Worm (Caenorhabditis elegans) whole organism, L1 larva: ENCODE data around the gene nspb-3.

Source experiments
- C34B4.2 ChIP-seq: sonication (generic microtip); optimal IDR thresholded peaks from 2 replicates; lab custom pipeline; 2017; ENCODE audit warnings: mild to moderate bottlenecking, missing genetic modification characterization, missing compliant biosample characterization
- F16B12.6 ChIP-seq: fragments of 150-350 bp; optimal IDR thresholded peaks from 2 replicates; lab custom pipeline; 2014; ENCODE audit warnings: missing biosample characterization, missing genetic modification characterization
- alr-1 ChIP-seq: fragments of 200-800 bp; sonication (Bioruptor generic); optimal IDR thresholded peaks from 2 replicates; lab custom pipeline; 2018; ENCODE audit warnings: borderline replicate concordance, mild to moderate bottlenecking, missing genetic modification characterization, missing compliant biosample characterization
- ama-1 ChIP-seq: fragments of 150-350 bp; optimal IDR thresholded peaks from 2 replicates; lab custom pipeline; 2014
- ceh-8 ChIP-seq: fragments of 200-800 bp; sonication (Bioruptor generic); optimal IDR thresholded peaks from 2 replicates; lab custom pipeline; 2018; ENCODE audit warnings: mild to moderate bottlenecking, missing genetic modification characterization, moderate library complexity, missing compliant biosample characterization
- ceh-88 ChIP-seq: fragments of 200-800 bp; sonication (Bioruptor generic); IDR thresholded peaks from 2 replicates; pipeline ENCODE4 v1.3.6; 2022; ENCODE audit warnings: missing genetic modification characterization, missing compliant biosample characterization
- ceh-90 ChIP-seq: sonication (generic microtip); optimal IDR thresholded peaks from 2 replicates; lab custom pipeline; 2016; ENCODE audit warnings: missing genetic modification characterization, missing compliant biosample characterization
- ces-1 ChIP-seq: fragments of 150-350 bp; optimal IDR thresholded peaks from 2 replicates; lab custom pipeline; 2014; ENCODE audit warnings: missing biosample characterization, missing genetic modification reagents, missing genetic modification characterization
- dpl-1 ChIP-seq, 3 experiments: fragments of 150-350 bp in 2 of 3; sonication (generic microtip) in 1 of 3; optimal IDR thresholded peaks; 2 replicates each; lab custom pipeline; 2014 to 2017; ENCODE audit warnings: missing biosample characterization in 3 of 3, missing genetic modification characterization in 3 of 3, missing genetic modification reagents in 3 of 3
- efl-1 ChIP-seq, 4 experiments: fragments of 150-350 bp; optimal IDR thresholded peaks in 3 of 4; peaks in 1 of 4; 1 replicate in 1 of 4; 2 replicates in 3 of 4; lab custom pipeline; 2014; ENCODE audit warnings: missing biosample characterization in 2 of 4, missing genetic modification characterization in 2 of 4, missing genetic modification reagents in 2 of 4
- efl-3 ChIP-seq: fragments of 200-800 bp; sonication (Bioruptor generic); optimal IDR thresholded peaks from 2 replicates; lab custom pipeline; 2018; ENCODE audit warnings: mild to moderate bottlenecking, missing genetic modification characterization, missing compliant biosample characterization
- elt-3 ChIP-seq, 6 experiments: fragments of 150-350 bp in 1 of 6; sonication (generic microtip); optimal IDR thresholded peaks; 2 replicates each; lab custom pipeline; 2017 to 2018; ENCODE audit warnings: missing biosample characterization in 6 of 6, missing genetic modification characterization in 6 of 6, inconsistent platforms in 1 of 6
- ets-5 ChIP-seq: fragments of 200-800 bp; sonication (Bioruptor generic); IDR thresholded peaks from 2 replicates; pipeline ENCODE4 v1.3.6; 2022; ENCODE audit warnings: missing genetic modification characterization, missing compliant biosample characterization
- fkh-10 ChIP-seq: sonication (generic microtip); optimal IDR thresholded peaks from 2 replicates; lab custom pipeline; 2017; ENCODE audit warnings: missing biosample characterization, missing genetic modification reagents, missing genetic modification characterization
- fkh-8 ChIP-seq: sonication (generic microtip); optimal IDR thresholded peaks from 2 replicates; lab custom pipeline; 2016; ENCODE audit warnings: mild to moderate bottlenecking, missing genetic modification characterization, missing compliant biosample characterization
- fos-1 ChIP-seq: fragments of 150-350 bp; optimal IDR thresholded peaks from 2 replicates; lab custom pipeline; 2014; ENCODE audit warnings: missing biosample characterization, missing genetic modification characterization
- grh-1 ChIP-seq: fragments of 200-800 bp; sonication (Bioruptor generic); IDR thresholded peaks from 2 replicates; pipeline ENCODE4 v1.3.6; 2022; ENCODE audit warnings: missing genetic modification reagents, missing genetic modification characterization, missing compliant biosample characterization
- hlh-17 ChIP-seq: fragments of 200-800 bp; sonication (Bioruptor generic); optimal IDR thresholded peaks from 2 replicates; lab custom pipeline; 2018; ENCODE audit warnings: missing genetic modification characterization, mild to moderate bottlenecking, missing compliant biosample characterization, moderate library complexity, borderline replicate concordance
- lin-13 ChIP-seq: fragments of 150-350 bp; optimal IDR thresholded peaks from 2 replicates; lab custom pipeline; 2014; ENCODE audit warnings: missing biosample characterization, missing genetic modification reagents, missing genetic modification characterization
- lin-14 ChIP-seq: fragments of 200-800 bp; sonication (Bioruptor generic); optimal IDR thresholded peaks from 2 replicates; lab custom pipeline; 2018; ENCODE audit warnings: mild to moderate bottlenecking, missing genetic modification characterization, moderate library complexity, missing compliant biosample characterization
- lin-15B ChIP-seq: fragments of 150-350 bp; sonication (generic microtip); optimal IDR thresholded peaks from 3 replicates; lab custom pipeline; 2014; ENCODE audit warnings: missing biosample characterization, missing genetic modification characterization
- lin-39 ChIP-seq: fragments of 150-350 bp; optimal IDR thresholded peaks from 2 replicates; lab custom pipeline; 2014; ENCODE audit warnings: missing biosample characterization, missing genetic modification reagents, missing genetic modification characterization
- lir-3 ChIP-seq: sonication (generic microtip); optimal IDR thresholded peaks from 2 replicates; lab custom pipeline; 2016; ENCODE audit warnings: mild to moderate bottlenecking, missing genetic modification characterization, moderate library complexity, missing compliant biosample characterization; ENCODE audit not compliant: poor library complexity
- lsy-2 ChIP-seq, 2 experiments: fragments of 150-350 bp; optimal IDR thresholded peaks; 2 replicates each; lab custom pipeline; 2014; ENCODE audit warnings: missing biosample characterization in 2 of 2, missing genetic modification characterization in 2 of 2
- mef-2 ChIP-seq: fragments of 150-350 bp; optimal IDR thresholded peaks from 2 replicates; lab custom pipeline; 2014; ENCODE audit warnings: missing biosample characterization, missing genetic modification characterization
- nhr-11 ChIP-seq: fragments of 150-350 bp; optimal IDR thresholded peaks from 2 replicates; lab custom pipeline; 2014; ENCODE audit warnings: missing biosample characterization, missing genetic modification characterization
- nhr-19 ChIP-seq: fragments of 200-800 bp; sonication (Bioruptor generic); conservative IDR thresholded peaks from 2 replicates; pipeline ENCODE4 v1.3.6; 2022; ENCODE audit warnings: missing genetic modification characterization, missing compliant biosample characterization
- nhr-20 ChIP-seq: sonication (generic microtip); optimal IDR thresholded peaks from 2 replicates; lab custom pipeline; 2016; ENCODE audit warnings: mild to moderate bottlenecking, missing genetic modification characterization, missing compliant biosample characterization
- nhr-28 ChIP-seq: fragments of 150-350 bp; optimal IDR thresholded peaks from 2 replicates; lab custom pipeline; 2014; ENCODE audit warnings: missing biosample characterization, missing genetic modification characterization
- nhr-47 ChIP-seq: sonication (generic microtip); optimal IDR thresholded peaks from 2 replicates; lab custom pipeline; 2016; ENCODE audit warnings: mild to moderate bottlenecking, missing genetic modification characterization, moderate library complexity, missing compliant biosample characterization
- nhr-71 ChIP-seq: sonication (generic microtip); optimal IDR thresholded peaks from 2 replicates; lab custom pipeline; 2016; ENCODE audit warnings: mild to moderate bottlenecking, missing genetic modification characterization, moderate library complexity, missing compliant biosample characterization
- nhr-76 ChIP-seq: sonication (generic microtip); optimal IDR thresholded peaks from 2 replicates; lab custom pipeline; 2017; ENCODE audit warnings: missing biosample characterization, missing genetic modification characterization
- nhr-84 ChIP-seq: sonication (generic microtip); optimal IDR thresholded peaks from 2 replicates; lab custom pipeline; 2017; ENCODE audit warnings: missing biosample characterization, missing genetic modification characterization
- nhr-90 ChIP-seq: sonication (generic microtip); optimal IDR thresholded peaks from 2 replicates; lab custom pipeline; 2016; ENCODE audit warnings: mild to moderate bottlenecking, missing genetic modification characterization, missing compliant biosample characterization; ENCODE audit not compliant: poor library complexity
- pqm-1 ChIP-seq: sonication (generic microtip); optimal IDR thresholded peaks from 3 replicates; lab custom pipeline; 2017; ENCODE audit warnings: missing biosample characterization, missing genetic modification characterization
- skn-1 ChIP-seq: fragments of 150-350 bp; optimal IDR thresholded peaks from 2 replicates; lab custom pipeline; 2014; ENCODE audit warnings: missing biosample characterization, missing genetic modification characterization
- snu-23 ChIP-seq: sonication (generic microtip); optimal IDR thresholded peaks from 2 replicates; lab custom pipeline; 2016; ENCODE audit warnings: missing genetic modification characterization, missing compliant biosample characterization
- sptf-1 ChIP-seq: fragments of 150-350 bp; optimal IDR thresholded peaks from 2 replicates; lab custom pipeline; 2014; ENCODE audit warnings: missing biosample characterization, missing genetic modification characterization
- sup-37 ChIP-seq: fragments of 200-800 bp; sonication (Bioruptor generic); optimal IDR thresholded peaks from 2 replicates; lab custom pipeline; 2018; ENCODE audit warnings: mild to moderate bottlenecking, missing genetic modification characterization, missing compliant biosample characterization
- swsn-7 ChIP-seq: sonication (generic microtip); optimal IDR thresholded peaks from 2 replicates; lab custom pipeline; 2016; ENCODE audit warnings: missing genetic modification characterization, missing compliant biosample characterization
- unc-62 ChIP-seq: fragments of 150-350 bp; optimal IDR thresholded peaks from 2 replicates; lab custom pipeline; 2014; ENCODE audit warnings: missing biosample characterization, missing genetic modification reagents, missing genetic modification characterization
- unc-98 ChIP-seq: fragments of 200-800 bp; sonication (Bioruptor generic); IDR thresholded peaks from 2 replicates; pipeline ENCODE4 v1.3.6; 2022; ENCODE audit warnings: missing genetic modification characterization, missing compliant biosample characterization
- zag-1 ChIP-seq: fragments of 150-350 bp; optimal IDR thresholded peaks from 2 replicates; lab custom pipeline; 2014; ENCODE audit warnings: missing biosample characterization, missing genetic modification characterization
- ztf-11 ChIP-seq, 2 experiments: sonication (generic microtip); optimal IDR thresholded peaks; 2 replicates each; lab custom pipeline; 2016 to 2017; ENCODE audit warnings: missing genetic modification characterization in 2 of 2, missing biosample characterization in 1 of 2, missing compliant biosample characterization in 1 of 2
- ztf-4 ChIP-seq: fragments of 150-350 bp; optimal IDR thresholded peaks from 2 replicates; lab custom pipeline; 2014; ENCODE audit warnings: missing biosample characterization, missing genetic modification characterization

Gene nspb-3

ce11 chrIV:6548609-6549008 lies 46.2 kb downstream of the nspb-3 start, which contains the start of gene fan-1 (continued):
- TF ChIP-seq ces-1 (GFP tag; lab: Kevin White, UChicago) (no peak), unc-98 (GFP tag; lab: Robert Waterston, UW) (no peak), lin-15B (peak; percentile 55), nhr-90 (tag; lab: Kevin White, UChicago) (peak; percentile 31), dpl-1 (GFP tag; optimal IDR thresholded peaks at IDR 0.05; lab: Kevin White, UChicago) (peak; percentile 96 to 97 (median 96)), efl-3 (GFP tag; lab: Kevin White, UChicago) (no peak), mef-2 (tag; lab: Kevin White, UChicago) (no peak), ztf-4 (tag; lab: Kevin White, UChicago) (no peak), ama-1 (lab: Kevin White, UChicago) (no peak), alr-1 (tag; lab: Kevin White, UChicago) (no peak), lin-13 (GFP tag; lab: Kevin White, UChicago) (peak; percentile 63), ztf-11 (tag; optimal IDR thresholded peaks at IDR 0.05; lab: Kevin White, UChicago) (no peak), lin-39 (tag; lab: Kevin White, UChicago) (peak; percentile 0), nhr-19 (GFP tag; lab: Robert Waterston, UW) (peak; percentile 47), pqm-1 (tag; lab: Kevin White, UChicago) (no peak), sup-37 (GFP tag; lab: Kevin White, UChicago) (no peak), nhr-28 (tag; lab: Kevin White, UChicago) (no peak), nhr-76 (tag; lab: Kevin White, UChicago) (no peak), fkh-8 (tag; lab: Kevin White, UChicago) (peak; percentile 43), sptf-1 (tag; lab: Kevin White, UChicago) (no peak), fos-1 (tag; lab: Kevin White, UChicago) (peak; percentile 49), ets-5 (no peak), swsn-7 (tag; lab: Kevin White, UChicago) (peak; percentile 63), hlh-17 (GFP tag; lab: Kevin White, UChicago) (no peak), zag-1 (tag; lab: Kevin White, UChicago) (no peak), nhr-71 (tag; lab: Kevin White, UChicago) (peak; percentile 83), ceh-8 (GFP tag; lab: Kevin White, UChicago) (no peak), grh-1 (GFP tag; lab: Robert Waterston, UW) (no peak), nhr-84 (tag; lab: Kevin White, UChicago) (no peak), F16B12.6 (tag; lab: Kevin White, UChicago) (peak; percentile 40), lir-3 (tag; lab: Kevin White, UChicago) (no peak), snu-23 (peak; percentile 74), C34B4.2 (tag; lab: Kevin White, UChicago) (no peak), ceh-90 (tag; lab: Kevin White, UChicago) (no peak), elt-3 (tag; optimal IDR thresholded peaks at IDR 0.05; lab: Kevin White, UChicago) (peak in 1 of 6 experiments; percentile 50), nhr-47 (tag; lab: Kevin White, UChicago) (peak; percentile 74), nhr-20 (peak; percentile 77), lsy-2 (tag; optimal IDR thresholded peaks at IDR 0.05; lab: Kevin White, UChicago) (peak; percentile 71 to 87), unc-62 (GFP tag; lab: Kevin White, UChicago) (no peak), skn-1 (tag; lab: Kevin White, UChicago) (peak; percentile 74), ceh-88 (GFP tag; lab: Robert Waterston, UW) (no peak), nhr-11 (no peak)
- TF ChIP-seq, all 84 proteins: peak for 39

- TF ChIP-seq efl-1 (optimal IDR thresholded peaks at IDR 0.05; lab: Kevin White, UChicago), result peak in 1 of 2 experiments; percentile 3
- no peak for TF ChIP-seq efl-1 (GFP tag; optimal IDR thresholded peaks at IDR 0.05 in 1 of 2; lab: Kevin White, UChicago)
- no peak for TF ChIP-seq nhr-47 (tag; lab: Kevin White, UChicago)
- TF ChIP-seq lin-14 (GFP tag; lab: Kevin White, UChicago), result peak; percentile 56
- TF ChIP-seq fkh-10 (GFP tag; lab: Kevin White, UChicago), result peak; percentile 56
- TF ChIP-seq, all 84 proteins: peak for 3
Observed at ce11 chrIV:6547397-6547796, 47.4 kb downstream of the nspb-3 start.
